Worm (Caenorhabditis elegans) whole organism, mixed stage, embryonic: Measurements from ENCODE around the gene K12H4.5.

Experiments used
- blmp-1 ChIP-seq: fragments of 150-350 bp; optimal IDR thresholded peaks from 2 replicates; lab custom pipeline; 2014; ENCODE audit warnings: missing biosample characterization, missing genetic modification characterization
- lin-32 ChIP-seq: fragments of 200-800 bp; sonication (Bioruptor generic); optimal IDR thresholded peaks from 2 replicates; lab custom pipeline; 2018; ENCODE audit warnings: mild to moderate bottlenecking, missing genetic modification characterization, missing compliant biosample characterization
- nhr-12 ChIP-seq: fragments of 150-350 bp; optimal IDR thresholded peaks from 2 replicates; lab custom pipeline; 2014; ENCODE audit warnings: missing biosample characterization, missing genetic modification characterization
- snpc-4 ChIP-seq: fragments of 150-350 bp; optimal IDR thresholded peaks from 2 replicates; lab custom pipeline; 2014; ENCODE audit warnings: missing biosample characterization, missing genetic modification characterization
- ztf-11 ChIP-seq: fragments of 150-350 bp; optimal IDR thresholded peaks from 2 replicates; lab custom pipeline; 2014; ENCODE audit warnings: missing biosample characterization, missing genetic modification characterization

DNA sequence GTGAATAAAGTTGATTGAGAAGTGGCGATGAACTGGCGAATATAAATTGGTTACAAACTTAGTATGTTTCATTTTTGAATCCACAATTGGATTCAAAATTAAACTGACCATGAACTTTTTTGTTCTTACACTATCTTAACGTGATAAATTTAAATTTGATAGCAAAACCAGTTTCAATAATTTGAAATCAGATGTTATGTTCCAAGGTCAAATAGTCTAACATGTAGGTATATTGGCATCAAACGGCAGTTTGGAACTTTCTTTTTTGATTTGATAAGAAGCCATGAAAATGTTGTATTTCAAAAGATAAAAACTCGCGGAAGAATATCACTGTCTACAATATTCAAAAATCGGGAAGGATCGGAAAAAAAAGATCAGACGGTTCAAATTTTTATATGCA lies 8.2 kb upstream of the K12H4.5 start:
- no peak for TF ChIP-seq lin-32 (GFP tag; lab: Kevin White, UChicago)
- no peak for TF ChIP-seq nhr-12 (tag; lab: Kevin White, UChicago)
- no peak for TF ChIP-seq ztf-11 (tag; lab: Kevin White, UChicago)
- no peak for TF ChIP-seq snpc-4
- no peak for TF ChIP-seq blmp-1 (tag; lab: Kevin White, UChicago)
